Fruit fly (Drosophila melanogaster) S2 (cell line): Measurements from ENCODE around the gene out.

ENCODE experiments used
- CG8478 ChIP-seq: fragments of >200 bp; optimal IDR thresholded peaks from 2 replicates; lab custom pipeline; 2018
- CTCF ChIP-seq, 2 experiments: fragments of >200 bp; optimal IDR thresholded peaks; 2 replicates each; lab custom pipeline; 2018

DNA sequence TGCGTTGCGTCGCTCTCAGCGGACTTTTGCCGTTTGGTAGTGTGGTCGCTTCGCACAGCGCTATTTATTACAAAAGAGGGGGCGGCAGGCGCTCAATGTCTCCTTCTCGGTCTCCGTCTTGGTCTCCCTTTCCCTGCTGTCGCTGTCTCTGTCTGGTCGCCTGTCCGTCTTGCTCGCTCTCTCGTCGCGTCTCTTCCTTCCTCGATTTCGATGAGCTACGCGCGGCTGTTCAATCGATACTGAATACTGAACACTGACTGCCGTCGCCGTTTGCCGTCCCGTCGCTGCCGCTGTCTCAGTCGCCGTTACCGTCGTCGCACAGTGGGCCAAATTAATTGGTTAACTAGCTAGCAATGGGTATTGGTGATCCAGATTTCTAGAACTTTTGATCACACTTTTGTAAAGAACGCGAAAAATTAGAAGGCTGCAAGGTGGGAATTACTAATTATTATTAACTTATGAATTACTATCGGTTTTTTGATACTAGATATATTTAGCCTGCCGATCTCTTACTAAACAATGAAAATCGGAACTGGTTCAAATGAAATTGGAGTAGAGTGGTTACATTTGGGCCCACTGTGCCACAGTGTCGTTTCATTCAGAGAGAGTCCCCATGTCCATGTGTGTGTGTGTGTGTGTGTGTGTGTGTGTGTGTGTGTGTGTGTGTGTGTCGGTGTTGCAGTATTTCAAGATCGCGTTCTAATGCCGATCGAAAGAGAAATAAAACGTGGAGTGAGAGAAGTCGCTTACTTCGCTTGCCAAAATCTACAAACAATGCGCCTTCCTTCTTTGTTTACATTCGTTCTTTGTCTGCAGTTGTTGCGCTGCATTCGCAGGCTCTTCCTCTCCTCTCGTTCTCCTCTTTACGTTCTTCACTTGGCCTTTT lies 23.8 kb downstream of the out start, which contains the start of gene CG8034:
- no peak for TF ChIP-seq CTCF (optimal IDR thresholded peaks at IDR 0.05; lab: Kevin White, UChicago)
- no peak for TF ChIP-seq CG8478 (lab: Kevin White, UChicago)
